Worm (Caenorhabditis elegans): ENCODE data around the gene C34E10.10.

Gene C34E10.10

ce11 chrIII:5201267-5201666 is 26.4 kb downstream of the C34E10.10 start:
- TF ChIP-seq ama-1 (optimal IDR thresholded peaks at IDR 0.05), result no peak
- TF ChIP-seq ama-1 (GFP tag; optimal IDR thresholded peaks at IDR 0.05), result no peak
- TF ChIP-seq attf-5 (GFP tag; optimal IDR thresholded peaks at IDR 0.05), result peak; percentile 46
- no peak for TF ChIP-seq ceh-27 (GFP tag; optimal IDR thresholded peaks at IDR 0.05)
- TF ChIP-seq tbp1 (GFP tag; optimal IDR thresholded peaks at IDR 0.05), result peak; percentile 11
- TF ChIP-seq nhr-80 (tag; optimal IDR thresholded peaks at IDR 0.05), result peak; percentile 90
- TF ChIP-seq lsl-1 (GFP tag; optimal IDR thresholded peaks at IDR 0.05), result no peak
- TF ChIP-seq tbx-9 (tag; optimal IDR thresholded peaks at IDR 0.05; ENCODE audit: borderline replicate concordance), result no peak
- TF ChIP-seq B0019.2 (GFP tag; conservative IDR thresholded peaks at IDR 0.05), result no peak
- TF ChIP-seq attf-6 (GFP tag; IDR thresholded peaks at IDR 0.05), result no peak
- no peak for TF ChIP-seq B0035.1 (tag; optimal IDR thresholded peaks at IDR 0.05)
- peak; percentile 82 for TF ChIP-seq unc-62 (GFP tag; optimal IDR thresholded peaks at IDR 0.05)
- TF ChIP-seq atf-7 (tag; optimal IDR thresholded peaks at IDR 0.05), result peak; percentile 35
- no peak for TF ChIP-seq cebp-1 (GFP tag; IDR thresholded peaks at IDR 0.05)
- peak; percentile 37 for TF ChIP-seq cebp-1 (tag; optimal IDR thresholded peaks at IDR 0.05)
- TF ChIP-seq F33H1.4 (GFP tag; IDR thresholded peaks at IDR 0.05), result no peak
- TF ChIP-seq B0336.3 (GFP tag; IDR thresholded peaks at IDR 0.05), result no peak
- TF ChIP-seq lin-35 (GFP tag; optimal IDR thresholded peaks at IDR 0.05), result no peak
- TF ChIP-seq snpc-4 (GFP tag; optimal IDR thresholded peaks at IDR 0.05), result no peak
- peak in 1 of 4 experiments; percentile 17 for TF ChIP-seq snpc-4 (tag; optimal IDR thresholded peaks at IDR 0.05)
- TF ChIP-seq snpc-3.4 (tag; optimal IDR thresholded peaks at IDR 0.05), result no peak
- TF ChIP-seq sea-2 (GFP tag; IDR thresholded peaks at IDR 0.05), result no peak
- TF ChIP-seq madf-8 (GFP tag; conservative IDR thresholded peaks at IDR 0.05), result no peak
- no peak for TF ChIP-seq rcor-1 (GFP tag; IDR thresholded peaks at IDR 0.05)
- TF ChIP-seq ZK185.1 (tag; optimal IDR thresholded peaks at IDR 0.05; ENCODE audit: poor library complexity, severe bottlenecking), result no peak

- no peak for TF ChIP-seq sea-2 (GFP tag; IDR thresholded peaks at IDR 0.05)
- no peak for TF ChIP-seq die-1 (tag; optimal IDR thresholded peaks at IDR 0.05)
- TF ChIP-seq lin-40 (tag; optimal IDR thresholded peaks at IDR 0.05), result no peak
- TF ChIP-seq pha-4 (tag; optimal IDR thresholded peaks at IDR 0.05), result peak; percentile 22
- TF ChIP-seq aptf-3 (GFP tag; IDR thresholded peaks at IDR 0.05), result no peak
- no peak for TF ChIP-seq rpc-1 (optimal IDR thresholded peaks at IDR 0.05)
- no peak for TF ChIP-seq rpc-1 (tag; optimal IDR thresholded peaks at IDR 0.05)
- peak; percentile 29 for TF ChIP-seq nhr-80 (tag; optimal IDR thresholded peaks at IDR 0.05)
- no peak for TF ChIP-seq tbp1 (GFP tag; optimal IDR thresholded peaks at IDR 0.05)
- no peak for TF ChIP-seq egl-44 (GFP tag; IDR thresholded peaks at IDR 0.05)
- TF ChIP-seq F33H1.4 (GFP tag; IDR thresholded peaks at IDR 0.05), result no peak
- TF ChIP-seq lin-54 (GFP tag; optimal IDR thresholded peaks at IDR 0.05), result peak; percentile 1
Measured at ce11 chrIII:5200349-5200748, 27.3 kb downstream of the C34E10.10 start.

ce11 chrIII:5199577-5199976 is 28.1 kb downstream of the C34E10.10 start, which contains the start of gene emb-8:
Gene emb-8 (minus strand): TSS chrIII:5199677.
- TF ChIP-seq Y79H2A.3 (GFP tag; conservative IDR thresholded peaks at IDR 0.05) (no peak), egl-18 (GFP tag; IDR thresholded peaks at IDR 0.05) (0 out of 2 replicates have a peak, but pooled peaks have one; percentile 31), attf-6 (GFP tag; IDR thresholded peaks at IDR 0.05) (peak; percentile 32; the same call in 1 of the 2 replicates)
